Fruit fly (Drosophila melanogaster) Kc167 (cell line): ENCODE results near the gene Naa40.

Experiments used
- h ChIP-seq: fragments of >200 bp; optimal IDR thresholded peaks from 3 replicates; lab custom pipeline; 2018; ENCODE audit warnings: missing external identifiers
- psq ChIP-seq: fragments of >200 bp; optimal IDR thresholded peaks from 2 replicates; lab custom pipeline; 2017; ENCODE audit warnings: missing external identifiers
- ttk ChIP-seq: sonication (Bioruptor generic); optimal IDR thresholded peaks from 2 replicates; lab custom pipeline; 2017; ENCODE audit warnings: missing external identifiers

- no peak for TF ChIP-seq psq (lab: Kevin White, UChicago)
- no peak for TF ChIP-seq h
- TF ChIP-seq ttk (lab: Kevin White, UChicago), result no peak
Observed at dm6 chr3R:29749304-29750066, 24.7 kb upstream of the Naa40 start.
